Worm (Caenorhabditis elegans) whole organism, mixed stage, embryonic: ENCODE results near the gene nlp-3.

Source experiments
- elt-3 ChIP-seq: fragments of 150-350 bp; optimal IDR thresholded peaks from 2 replicates; lab custom pipeline; 2014; ENCODE audit warnings: missing biosample characterization, missing genetic modification characterization
- lin-13 ChIP-seq: fragments of 150-350 bp; optimal IDR thresholded peaks from 2 replicates; lab custom pipeline; 2014; ENCODE audit warnings: missing biosample characterization, missing genetic modification characterization
- lsy-2 ChIP-seq: fragments of 150-350 bp; optimal IDR thresholded peaks from 2 replicates; lab custom pipeline; 2014; ENCODE audit warnings: missing biosample characterization, missing genetic modification characterization
- nhr-12 ChIP-seq: fragments of 150-350 bp; optimal IDR thresholded peaks from 2 replicates; lab custom pipeline; 2014; ENCODE audit warnings: missing biosample characterization, missing genetic modification characterization
- nhr-237 ChIP-seq: fragments of 150-350 bp; optimal IDR thresholded peaks from 2 replicates; lab custom pipeline; 2014; ENCODE audit warnings: missing biosample characterization, missing genetic modification characterization
- nhr-76 ChIP-seq: sonication (generic microtip); optimal IDR thresholded peaks from 2 replicates; lab custom pipeline; 2017; ENCODE audit warnings: missing biosample characterization, missing genetic modification characterization
- pha-4 ChIP-seq: fragments of 150-350 bp; optimal IDR thresholded peaks from 2 replicates; lab custom pipeline; 2018; ENCODE audit warnings: missing biosample characterization, missing genetic modification reagents, missing genetic modification characterization
- unc-39 ChIP-seq: fragments of 150-350 bp; optimal IDR thresholded peaks from 2 replicates; lab custom pipeline; 2014; ENCODE audit warnings: missing biosample characterization, missing genetic modification characterization
- ztf-11 ChIP-seq: fragments of 150-350 bp; optimal IDR thresholded peaks from 2 replicates; lab custom pipeline; 2014; ENCODE audit warnings: missing biosample characterization, missing genetic modification characterization

DNA sequence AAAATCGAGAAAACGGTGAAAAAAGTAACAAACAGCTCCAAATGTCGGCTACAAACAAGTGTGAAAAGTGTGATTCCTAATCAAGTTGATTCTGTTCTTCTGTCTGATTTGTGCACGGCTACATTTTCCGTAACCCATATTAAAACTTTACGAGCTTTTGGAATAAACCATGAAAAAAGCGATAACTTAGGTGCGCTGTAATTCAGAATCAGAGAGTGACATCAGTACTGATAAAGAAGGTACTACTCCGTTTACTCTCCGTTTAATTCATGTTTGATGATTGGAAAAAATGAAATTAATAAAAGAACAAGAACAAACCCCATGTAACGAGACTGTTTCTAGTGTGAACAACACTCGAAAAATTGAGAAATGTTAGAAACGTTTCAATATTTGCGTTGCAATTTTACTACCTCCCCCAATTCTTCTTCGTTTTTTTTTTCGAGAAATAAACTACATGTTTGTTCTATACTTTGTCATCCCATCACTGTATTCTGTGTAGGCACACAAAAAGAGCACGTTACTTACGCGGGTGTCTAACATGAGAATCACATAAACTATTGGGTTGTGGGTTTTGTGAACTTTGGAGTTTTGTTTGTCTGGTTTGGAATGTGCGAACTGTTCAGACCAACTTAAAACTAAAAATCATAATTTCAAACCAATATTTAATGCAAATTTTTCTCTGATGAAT lies 15.8 kb downstream of the nlp-3 start:
- TF ChIP-seq nhr-237 (tag; lab: Kevin White, UChicago) (no peak), nhr-12 (no peak), elt-3 (tag; lab: Kevin White, UChicago) (no peak), unc-39 (tag; lab: Kevin White, UChicago) (no peak), lsy-2 (tag; lab: Kevin White, UChicago) (no peak), ztf-11 (no peak), pha-4 (tag; lab: Kevin White, UChicago) (no peak), lin-13 (tag; lab: Kevin White, UChicago) (no peak), nhr-76 (tag; lab: Kevin White, UChicago) (no peak)
